Worm (Caenorhabditis elegans) whole organism, young adult: ENCODE data around the gene fmo-3.

Experiments used
- Y95B8A.8 ChIP-seq: fragments of 200-800 bp; sonication (Bioruptor generic); IDR thresholded peaks from 2 replicates; pipeline ENCODE4 v1.3.6; 2022; ENCODE audit warnings: missing genetic modification reagents, missing genetic modification characterization, missing compliant biosample characterization
- ceh-91 ChIP-seq: fragments of 200-800 bp; sonication (Bioruptor generic); IDR thresholded peaks from 2 replicates; pipeline ENCODE4 v1.3.6; 2022; ENCODE audit warnings: missing genetic modification reagents, missing genetic modification characterization, missing compliant biosample characterization
- efl-1 ChIP-seq: fragments of 150-350 bp; optimal IDR thresholded peaks from 2 replicates; lab custom pipeline; 2014; ENCODE audit warnings: missing biosample characterization, missing genetic modification reagents, missing genetic modification characterization
- ets-4 ChIP-seq: fragments of 200-800 bp; sonication (Bioruptor generic); optimal IDR thresholded peaks from 2 replicates; lab custom pipeline; 2018; ENCODE audit warnings: mild to moderate bottlenecking, missing genetic modification characterization, missing compliant biosample characterization
- sptf-2 ChIP-seq: fragments of 200-800 bp; sonication (Bioruptor generic); optimal IDR thresholded peaks from 2 replicates; lab custom pipeline; 2018; ENCODE audit warnings: mild to moderate bottlenecking, missing genetic modification characterization, missing compliant biosample characterization
- unc-62 ChIP-seq: fragments of 150-350 bp; optimal IDR thresholded peaks from 2 replicates; lab custom pipeline; 2014; ENCODE audit warnings: missing biosample characterization, missing genetic modification reagents, missing genetic modification characterization
- ztf-22 ChIP-seq: fragments of 200-800 bp; sonication (Bioruptor generic); optimal IDR thresholded peaks from 2 replicates; lab custom pipeline; 2018; ENCODE audit warnings: mild to moderate bottlenecking, missing genetic modification characterization, moderate library complexity, missing compliant biosample characterization

- TF ChIP-seq efl-1 (GFP tag; lab: Kevin White, UChicago), result no peak
- TF ChIP-seq ztf-22 (GFP tag; lab: Kevin White, UChicago), result no peak
- no peak for TF ChIP-seq unc-62
- no peak for TF ChIP-seq ceh-91
- TF ChIP-seq sptf-2 (GFP tag; lab: Kevin White, UChicago), result no peak
- TF ChIP-seq ets-4, result no peak
- no peak for TF ChIP-seq Y95B8A.8 (GFP tag; lab: Robert Waterston, UW)
Observed at ce11 chrIII:10653479-10653878, 41.0 kb upstream of the fmo-3 start.
